Fruit fly (Drosophila melanogaster) whole organism, embryonic: ENCODE results near the gene eIF3h.

ENCODE experiments used
- B-H1 ChIP-seq: fragments of 200-800 bp; sonication (Bioruptor generic); IDR thresholded peaks from 3 replicates; pipeline ENCODE4 v1.3.6; 2022; ENCODE audit warnings: missing biosample characterization, missing genetic modification characterization
- B-H2 ChIP-seq: fragments of 200-800 bp; sonication (Bioruptor generic); optimal IDR thresholded peaks from 2 replicates; lab custom pipeline; 2018; ENCODE audit warnings: missing biosample characterization, mild to moderate bottlenecking, missing genetic modification characterization
- BEAF-32 ChIP-seq: fragments of 200-800 bp; sonication (Bioruptor generic); optimal IDR thresholded peaks from 3 replicates; lab custom pipeline; 2017; ENCODE audit warnings: missing biosample characterization, missing genetic modification characterization, mild to moderate bottlenecking, moderate library complexity, missing genetic modification reagents
- CG10267 ChIP-seq: fragments of 200-800 bp; sonication (Bioruptor generic); optimal IDR thresholded peaks from 2 replicates; lab custom pipeline; 2018; ENCODE audit warnings: missing biosample characterization, mild to moderate bottlenecking, missing genetic modification characterization, moderate library complexity
- CG10654 ChIP-seq: fragments of 200-800 bp; sonication (Bioruptor generic); optimal IDR thresholded peaks from 2 replicates; lab custom pipeline; 2016; ENCODE audit warnings: missing biosample characterization, missing genetic modification characterization
- CG11398 ChIP-seq: fragments of 200-800 bp; sonication (Bioruptor generic); optimal IDR thresholded peaks from 2 replicates; lab custom pipeline; 2016; ENCODE audit warnings: missing biosample characterization, missing genetic modification characterization
- CG13775 ChIP-seq: fragments of 200-800 bp; sonication (Bioruptor generic); optimal IDR thresholded peaks from 3 replicates; lab custom pipeline; 2017; ENCODE audit warnings: missing biosample characterization, mild to moderate bottlenecking, missing genetic modification characterization
- CG13894 ChIP-seq: fragments of 200-800 bp; sonication (Bioruptor generic); optimal IDR thresholded peaks from 3 replicates; lab custom pipeline; 2018; ENCODE audit warnings: missing biosample characterization, mild to moderate bottlenecking, missing genetic modification characterization, moderate library complexity
- CG15601 ChIP-seq: fragments of 200-800 bp; sonication (Bioruptor generic); optimal IDR thresholded peaks from 3 replicates; lab custom pipeline; 2019; ENCODE audit warnings: missing biosample characterization, mild to moderate bottlenecking, missing genetic modification characterization, moderate library complexity
- CG15696 ChIP-seq: fragments of 200-800 bp; sonication (Bioruptor generic); optimal IDR thresholded peaks from 2 replicates; lab custom pipeline; 2019; ENCODE audit warnings: missing biosample characterization, mild to moderate bottlenecking, missing genetic modification characterization, moderate library complexity
- CG16815 ChIP-seq: fragments of 200-800 bp; sonication (Bioruptor generic); optimal IDR thresholded peaks from 3 replicates; lab custom pipeline; 2017; ENCODE audit warnings: missing biosample characterization, mild to moderate bottlenecking, missing genetic modification characterization
- CG17829 ChIP-seq: fragments of 200-800 bp; optimal IDR thresholded peaks from 2 replicates; lab custom pipeline; 2019; ENCODE audit warnings: missing biosample characterization, mild to moderate bottlenecking, missing genetic modification characterization, moderate library complexity
- CG2199 ChIP-seq: fragments of 200-800 bp; sonication (Bioruptor generic); IDR thresholded peaks from 3 replicates; pipeline ENCODE4 v1.3.6; 2022; ENCODE audit warnings: missing biosample characterization, missing genetic modification characterization
- CG31388 ChIP-seq: fragments of 200-800 bp; sonication (Bioruptor generic); optimal IDR thresholded peaks from 2 replicates; lab custom pipeline; 2016; ENCODE audit warnings: missing biosample characterization, missing genetic modification characterization
- CG31441 ChIP-seq: fragments of 200-800 bp; sonication (Bioruptor generic); IDR thresholded peaks from 2 replicates; pipeline ENCODE4 v1.3.6; 2022; ENCODE audit warnings: missing biosample characterization, missing genetic modification characterization
- CG3407 ChIP-seq: fragments of 200-800 bp; sonication (Bioruptor generic); optimal IDR thresholded peaks from 2 replicates; lab custom pipeline; 2018; ENCODE audit warnings: missing biosample characterization, mild to moderate bottlenecking, missing genetic modification characterization
- CG34376 ChIP-seq: fragments of 200-800 bp; sonication (Bioruptor generic); optimal IDR thresholded peaks from 2 replicates; lab custom pipeline; 2018; ENCODE audit warnings: missing biosample characterization, mild to moderate bottlenecking, missing genetic modification characterization
- CG5245 ChIP-seq: fragments of 200-800 bp; sonication (Bioruptor generic); optimal IDR thresholded peaks from 3 replicates; lab custom pipeline; 2016; ENCODE audit warnings: missing biosample characterization, missing genetic modification characterization
- CG6254 ChIP-seq: fragments of 200-800 bp; sonication (Bioruptor generic); optimal IDR thresholded peaks from 3 replicates; lab custom pipeline; 2017; ENCODE audit warnings: mild to moderate bottlenecking, missing biosample characterization, missing genetic modification reagents, missing genetic modification characterization
- CG7372 ChIP-seq: fragments of 200-800 bp; sonication (Bioruptor generic); IDR thresholded peaks from 2 replicates; pipeline ENCODE4 v1.3.6; 2022; ENCODE audit warnings: missing biosample characterization, missing genetic modification characterization
- CG7928 ChIP-seq: fragments of 200-800 bp; sonication (Bioruptor generic); optimal IDR thresholded peaks from 2 replicates; lab custom pipeline; 2017; ENCODE audit warnings: missing biosample characterization, mild to moderate bottlenecking, missing genetic modification characterization
- CG8944 ChIP-seq: fragments of 200-800 bp; sonication (Bioruptor generic); optimal IDR thresholded peaks from 3 replicates; lab custom pipeline; 2016; ENCODE audit warnings: missing biosample characterization, missing genetic modification characterization
- CrebB ChIP-seq: fragments of 200-800 bp; sonication (Bioruptor generic); optimal IDR thresholded peaks from 3 replicates; lab custom pipeline; 2018; ENCODE audit warnings: missing biosample characterization, mild to moderate bottlenecking, missing genetic modification characterization
- E2f1 ChIP-seq: fragments of 200-800 bp; sonication (Bioruptor generic); IDR thresholded peaks from 2 replicates; pipeline ENCODE4 v1.3.6; 2022; ENCODE audit warnings: missing biosample characterization, missing genetic modification characterization
- Elba2 ChIP-seq: fragments of 200-800 bp; sonication (Bioruptor generic); optimal IDR thresholded peaks from 3 replicates; lab custom pipeline; 2016; ENCODE audit warnings: missing biosample characterization, missing genetic modification characterization
- Hand ChIP-seq: fragments of 200-800 bp; sonication (Bioruptor generic); optimal IDR thresholded peaks from 2 replicates; lab custom pipeline; 2017; ENCODE audit warnings: mild to moderate bottlenecking, missing biosample characterization, missing genetic modification reagents, missing genetic modification characterization
- Hey ChIP-seq: fragments of 200-800 bp; sonication (Bioruptor generic); optimal IDR thresholded peaks from 3 replicates; lab custom pipeline; 2018; ENCODE audit warnings: missing biosample characterization, mild to moderate bottlenecking, missing genetic modification characterization
- Hmx ChIP-seq: fragments of 200-800 bp; sonication (Bioruptor generic); optimal IDR thresholded peaks from 2 replicates; lab custom pipeline; 2016; ENCODE audit warnings: missing biosample characterization, missing genetic modification characterization
- NC2β ChIP-seq: fragments of 200-800 bp; sonication (Bioruptor generic); optimal IDR thresholded peaks from 2 replicates; lab custom pipeline; 2016; ENCODE audit warnings: missing biosample characterization, missing genetic modification characterization
- Ptx1 ChIP-seq: fragments of 200-800 bp; sonication (Bioruptor generic); IDR thresholded peaks from 2 replicates; pipeline ENCODE4 v1.3.6; 2022; ENCODE audit warnings: missing biosample characterization, missing genetic modification characterization
- ato ChIP-seq: fragments of 200-800 bp; sonication (Bioruptor generic); IDR thresholded peaks from 2 replicates; pipeline ENCODE4 v1.3.6; 2022; ENCODE audit warnings: missing biosample characterization, missing genetic modification characterization; ENCODE audit not compliant: partially characterized antibody
- bowl ChIP-seq: fragments of 200-800 bp; sonication (Bioruptor generic); IDR thresholded peaks from 2 replicates; pipeline ENCODE4 v1.3.6; 2022; ENCODE audit warnings: missing biosample characterization, missing genetic modification characterization
- btn ChIP-seq: fragments of 200-800 bp; sonication (Bioruptor generic); optimal IDR thresholded peaks from 2 replicates; lab custom pipeline; 2016; ENCODE audit warnings: missing biosample characterization, missing genetic modification characterization
- cas ChIP-seq: fragments of 200-800 bp; sonication (Bioruptor generic); IDR thresholded peaks from 2 replicates; pipeline ENCODE4 v1.3.6; 2022; ENCODE audit warnings: missing biosample characterization, missing genetic modification characterization
- chm ChIP-seq: fragments of 200-800 bp; sonication (Bioruptor generic); IDR thresholded peaks from 2 replicates; pipeline ENCODE4 v1.3.6; 2022; ENCODE audit warnings: missing biosample characterization, missing genetic modification characterization
- chn ChIP-seq: fragments of 200-800 bp; sonication (Bioruptor generic); optimal IDR thresholded peaks from 2 replicates; lab custom pipeline; 2016; ENCODE audit warnings: missing biosample characterization, missing genetic modification characterization
- dati ChIP-seq: fragments of 200-800 bp; sonication (Bioruptor generic); IDR thresholded peaks from 2 replicates; pipeline ENCODE4 v1.3.6; 2022; ENCODE audit warnings: missing biosample characterization, missing genetic modification characterization
- emc ChIP-seq: fragments of 200-800 bp; sonication (Bioruptor generic); optimal IDR thresholded peaks from 2 replicates; lab custom pipeline; 2016; ENCODE audit warnings: missing biosample characterization, missing genetic modification characterization
- fd102C ChIP-seq: fragments of 200-800 bp; sonication (Bioruptor generic); optimal IDR thresholded peaks from 2 replicates; lab custom pipeline; 2018; ENCODE audit warnings: missing biosample characterization, mild to moderate bottlenecking, missing genetic modification characterization, moderate library complexity
- gro ChIP-seq: fragments of 200-800 bp; sonication (Bioruptor generic); optimal IDR thresholded peaks from 2 replicates; lab custom pipeline; 2016; ENCODE audit warnings: missing biosample characterization, missing genetic modification characterization
- hb ChIP-seq: fragments of 200-800 bp; sonication (Bioruptor generic); IDR thresholded peaks from 3 replicates; pipeline ENCODE4 v1.3.6; 2022; ENCODE audit warnings: missing biosample characterization, missing genetic modification characterization; ENCODE audit not compliant: partially characterized antibody
- maf-S ChIP-seq: fragments of 200-800 bp; sonication (Bioruptor generic); optimal IDR thresholded peaks from 2 replicates; lab custom pipeline; 2016; ENCODE audit warnings: missing biosample characterization, missing genetic modification characterization
- nerfin-2 ChIP-seq: fragments of 200-800 bp; sonication (Bioruptor generic); IDR thresholded peaks from 2 replicates; pipeline ENCODE4 v1.3.6; 2022; ENCODE audit warnings: missing biosample characterization, missing genetic modification characterization; ENCODE audit not compliant: partially characterized antibody
- pho ChIP-seq: fragments of 200-800 bp; sonication (Bioruptor generic); optimal IDR thresholded peaks from 2 replicates; lab custom pipeline; 2016; ENCODE audit warnings: missing biosample characterization, missing genetic modification characterization
- salm ChIP-seq: fragments of 200-800 bp; sonication (Bioruptor generic); optimal IDR thresholded peaks from 2 replicates; lab custom pipeline; 2018; ENCODE audit warnings: missing biosample characterization, mild to moderate bottlenecking, missing genetic modification characterization
- sens ChIP-seq: fragments of 200-800 bp; sonication (Bioruptor generic); peaks from one replicate; lab custom pipeline; 2016; ENCODE audit warnings: missing biosample characterization, missing genetic modification characterization
- sima ChIP-seq: fragments of 200-800 bp; sonication (Bioruptor generic); optimal IDR thresholded peaks from 2 replicates; lab custom pipeline; 2016; ENCODE audit warnings: missing biosample characterization, missing genetic modification characterization
- ttk ChIP-seq: fragments of 200-800 bp; sonication (Bioruptor generic); IDR thresholded peaks from 2 replicates; pipeline ENCODE4 v2.1.2; 2022; ENCODE audit warnings: missing biosample characterization, missing genetic modification characterization
- unc-4 ChIP-seq: fragments of 200-800 bp; sonication (Bioruptor generic); IDR thresholded peaks from 2 replicates; pipeline ENCODE4 v1.3.6; 2022; ENCODE audit warnings: missing biosample characterization, missing genetic modification characterization; ENCODE audit not compliant: partially characterized antibody
- vnd ChIP-seq: fragments of 200-800 bp; sonication (Bioruptor generic); IDR thresholded peaks from 3 replicates; pipeline ENCODE4 v1.3.6; 2022; ENCODE audit warnings: missing biosample characterization, missing genetic modification characterization; ENCODE audit not compliant: partially characterized antibody

The eIF3h gene

DNA sequence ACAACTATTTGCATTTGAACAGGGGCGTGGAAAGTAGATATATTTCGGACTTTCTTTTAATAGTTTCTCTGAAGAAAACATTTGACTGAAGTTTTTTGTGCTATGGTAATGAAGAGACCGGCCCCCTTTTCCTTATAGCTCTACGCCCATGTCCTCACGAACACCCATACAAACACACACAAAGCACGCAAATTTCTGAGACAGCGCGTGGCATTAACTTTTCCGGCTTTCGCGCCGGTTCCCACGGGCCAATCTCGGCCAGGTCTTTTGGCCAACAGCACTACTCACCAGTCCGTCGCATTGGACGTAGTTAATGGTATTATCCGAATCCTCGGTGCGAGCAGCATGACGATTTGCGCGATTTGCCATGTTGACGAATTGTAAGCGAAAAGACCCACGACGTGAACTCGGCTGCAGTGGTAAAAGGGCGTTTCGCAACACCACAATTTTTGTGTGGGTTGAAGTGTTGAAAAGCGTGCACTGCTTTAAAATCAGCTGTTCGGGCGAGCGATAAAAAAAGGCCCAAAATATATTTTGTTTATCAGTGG lies 453 bp downstream of the eIF3h start, which contains the start of gene senju (continued):
- TF ChIP-seq CG10654 (GFP tag; lab: Kevin White, UChicago) (peak; percentile 76), CG31388 (GFP tag; lab: Kevin White, UChicago) (peak; percentile 4), CG15601 (tag; lab: Kevin White, UChicago) (peak; percentile 45), B-H1 (peak; percentile 73), btn (peak; percentile 78), CG31441 (peak; percentile 81), bowl (GFP tag; lab: Robert Waterston, UW) (peak; percentile 49), BEAF-32 (GFP tag; lab: Kevin White, UChicago) (peak; percentile 57), CG34376 (GFP tag; lab: Kevin White, UChicago) (peak; percentile 95), pho (peak; percentile 86), CG15696 (tag; lab: Kevin White, UChicago) (peak; percentile 38), CrebB (tag; lab: Kevin White, UChicago) (peak; percentile 69), unc-4 (peak; percentile 32; the same call in 1 of the 2 replicates), chn (GFP tag; lab: Kevin White, UChicago) (peak; percentile 87), Ptx1 (GFP tag; lab: Robert Waterston, UW) (peak; percentile 84), cas (GFP tag; lab: Robert Waterston, UW) (peak; percentile 54; the same call in 1 of the 2 replicates), gro (GFP tag; lab: Kevin White, UChicago) (peak; percentile 90), Hand (GFP tag; lab: Kevin White, UChicago) (peak; percentile 82), NC2β (GFP tag; lab: Kevin White, UChicago) (peak; percentile 82), maf-S (GFP tag; lab: Kevin White, UChicago) (peak; percentile 65), dati (peak; percentile 73; the same call in 1 of the 2 replicates), CG7372 (GFP tag; lab: Robert Waterston, UW) (0 out of 2 replicates have a peak, but pooled peaks have one; percentile 30), Hmx (GFP tag; lab: Kevin White, UChicago) (peak; percentile 53), salm (tag; lab: Kevin White, UChicago) (peak; percentile 47), CG5245 (peak; percentile 80), CG13894 (tag; lab: Kevin White, UChicago) (peak; percentile 82), ato (peak; percentile 66), Elba2 (GFP tag; lab: Kevin White, UChicago) (no peak), CG11398 (GFP tag; lab: Kevin White, UChicago) (peak; percentile 85), CG3407 (GFP tag; lab: Kevin White, UChicago) (peak; percentile 66), CG16815 (GFP tag; lab: Kevin White, UChicago) (peak; percentile 73), B-H2 (GFP tag; lab: Kevin White, UChicago) (peak; percentile 88), sens (GFP tag; lab: Kevin White, UChicago) (peak; percentile 98), CG6254 (GFP tag; lab: Kevin White, UChicago) (peak; percentile 75), emc (peak; percentile 78), CG2199 (GFP tag; lab: Robert Waterston, UW) (0 out of 3 replicates have a peak, but pooled peaks have one; percentile 35), sima (GFP tag; lab: Kevin White, UChicago) (peak; percentile 53), Hey (tag; lab: Kevin White, UChicago) (peak; percentile 69), hb (GFP tag; lab: Robert Waterston, UW) (no peak), ttk (GFP tag; lab: Robert Waterston, UW) (peak; percentile 69), nerfin-2 (GFP tag; lab: Robert Waterston, UW) (no peak), CG8944 (GFP tag; lab: Kevin White, UChicago) (peak; percentile 93), vnd (GFP tag; lab: Robert Waterston, UW) (peak; percentile 23; the same call in 1 of the 3 replicates), chm (peak; percentile 87), fd102C (GFP tag; lab: Kevin White, UChicago) (no peak), CG7928 (GFP tag; lab: Kevin White, UChicago) (peak; percentile 32), E2f1 (GFP tag; lab: Robert Waterston, UW) (peak; percentile 74), CG17829 (tag; lab: Kevin White, UChicago) (peak; percentile 63), CG13775 (GFP tag; lab: Kevin White, UChicago) (peak; percentile 84), CG10267 (tag; lab: Kevin White, UChicago) (peak; percentile 99)
